Worm (Caenorhabditis elegans) whole organism, mixed stage, embryonic: ENCODE results near the gene T02G5.7.

ENCODE experiments used
- M03D4.4 ChIP-seq: sonication (generic microtip); optimal IDR thresholded peaks from 2 replicates; lab custom pipeline; 2017; ENCODE audit warnings: mild to moderate bottlenecking, missing genetic modification characterization, missing compliant biosample characterization
- bed-3 ChIP-seq: fragments of 200-800 bp; sonication (Bioruptor generic); optimal IDR thresholded peaks from 3 replicates; lab custom pipeline; 2018; ENCODE audit warnings: mild to moderate bottlenecking, missing genetic modification characterization, moderate library complexity, missing compliant biosample characterization
- blmp-1 ChIP-seq: fragments of 150-350 bp; optimal IDR thresholded peaks from 2 replicates; lab custom pipeline; 2014; ENCODE audit warnings: missing biosample characterization, missing genetic modification characterization
- ceh-39 ChIP-seq: fragments of 150-350 bp; optimal IDR thresholded peaks from 2 replicates; lab custom pipeline; 2014; ENCODE audit warnings: missing biosample characterization, missing genetic modification characterization
- ceh-43 ChIP-seq: fragments of 200-800 bp; sonication (Bioruptor generic); optimal IDR thresholded peaks from 2 replicates; lab custom pipeline; 2018; ENCODE audit warnings: mild to moderate bottlenecking, missing genetic modification characterization, moderate library complexity, missing compliant biosample characterization
- ceh-83 ChIP-seq: fragments of 200-800 bp; sonication (Bioruptor generic); optimal IDR thresholded peaks from 2 replicates; lab custom pipeline; 2018; ENCODE audit warnings: mild to moderate bottlenecking, missing genetic modification characterization, missing compliant biosample characterization
- ces-1 ChIP-seq: fragments of 150-350 bp; optimal IDR thresholded peaks from 2 replicates; lab custom pipeline; 2014; ENCODE audit warnings: missing biosample characterization, missing genetic modification reagents, missing genetic modification characterization
- cnd-1 ChIP-seq: fragments of 200-800 bp; sonication (Bioruptor generic); optimal IDR thresholded peaks from 2 replicates; lab custom pipeline; 2018; ENCODE audit warnings: mild to moderate bottlenecking, missing genetic modification characterization, missing compliant biosample characterization
- drap-1 ChIP-seq: fragments of 200-800 bp; sonication (Bioruptor generic); optimal IDR thresholded peaks from 3 replicates; lab custom pipeline; 2018; ENCODE audit warnings: mild to moderate bottlenecking, missing genetic modification characterization, missing compliant biosample characterization
- elt-1 ChIP-seq: sonication (generic microtip); optimal IDR thresholded peaks from 2 replicates; lab custom pipeline; 2017; ENCODE audit warnings: missing genetic modification characterization, mild to moderate bottlenecking, missing compliant biosample characterization, antibody characterized with exemption, moderate library complexity, borderline replicate concordance; ENCODE audit not compliant: insufficient read depth
- elt-3 ChIP-seq: fragments of 150-350 bp; optimal IDR thresholded peaks from 2 replicates; lab custom pipeline; 2014; ENCODE audit warnings: missing biosample characterization, missing genetic modification characterization
- flh-1 ChIP-seq: fragments of 200-800 bp; sonication (Bioruptor generic); optimal IDR thresholded peaks from 2 replicates; lab custom pipeline; 2018; ENCODE audit warnings: mild to moderate bottlenecking, missing genetic modification characterization, moderate library complexity, missing compliant biosample characterization
- ham-2 ChIP-seq: fragments of 200-800 bp; sonication (Bioruptor generic); optimal IDR thresholded peaks from 2 replicates; lab custom pipeline; 2018; ENCODE audit warnings: mild to moderate bottlenecking, missing genetic modification characterization, missing compliant biosample characterization
- hlh-1 ChIP-seq: fragments of 150-350 bp; optimal IDR thresholded peaks from 2 replicates; lab custom pipeline; 2014; ENCODE audit warnings: missing biosample characterization, missing genetic modification reagents, missing genetic modification characterization
- lin-13 ChIP-seq: fragments of 150-350 bp; optimal IDR thresholded peaks from 2 replicates; lab custom pipeline; 2014; ENCODE audit warnings: missing biosample characterization, missing genetic modification characterization
- lin-32 ChIP-seq: fragments of 200-800 bp; sonication (Bioruptor generic); optimal IDR thresholded peaks from 2 replicates; lab custom pipeline; 2018; ENCODE audit warnings: mild to moderate bottlenecking, missing genetic modification characterization, missing compliant biosample characterization
- lsy-2 ChIP-seq: fragments of 150-350 bp; optimal IDR thresholded peaks from 2 replicates; lab custom pipeline; 2014; ENCODE audit warnings: missing biosample characterization, missing genetic modification characterization
- mab-5 ChIP-seq: fragments of 150-350 bp; optimal IDR thresholded peaks from 2 replicates; lab custom pipeline; 2014; ENCODE audit warnings: missing biosample characterization, missing genetic modification characterization
- mep-1 ChIP-seq: fragments of 150-350 bp; optimal IDR thresholded peaks from 2 replicates; lab custom pipeline; 2017; ENCODE audit warnings: missing biosample characterization, missing genetic modification reagents, missing genetic modification characterization, inconsistent platforms
- mls-2 ChIP-seq: sonication (generic microtip); optimal IDR thresholded peaks from 2 replicates; lab custom pipeline; 2016; ENCODE audit warnings: mild to moderate bottlenecking, missing genetic modification characterization, moderate library complexity, missing compliant biosample characterization
- nhr-12 ChIP-seq: fragments of 150-350 bp; optimal IDR thresholded peaks from 2 replicates; lab custom pipeline; 2014; ENCODE audit warnings: missing biosample characterization, missing genetic modification characterization
- nhr-2 ChIP-seq: fragments of 150-350 bp; optimal IDR thresholded peaks from 2 replicates; lab custom pipeline; 2014; ENCODE audit warnings: missing biosample characterization, missing genetic modification characterization
- nhr-237 ChIP-seq: fragments of 150-350 bp; optimal IDR thresholded peaks from 2 replicates; lab custom pipeline; 2014; ENCODE audit warnings: missing biosample characterization, missing genetic modification characterization
- nhr-28 ChIP-seq: fragments of 150-350 bp; optimal IDR thresholded peaks from 2 replicates; lab custom pipeline; 2014; ENCODE audit warnings: missing biosample characterization, missing genetic modification characterization
- nhr-76 ChIP-seq: sonication (generic microtip); optimal IDR thresholded peaks from 2 replicates; lab custom pipeline; 2017; ENCODE audit warnings: missing biosample characterization, missing genetic modification characterization
- pha-4 ChIP-seq: fragments of 150-350 bp; optimal IDR thresholded peaks from 2 replicates; lab custom pipeline; 2018; ENCODE audit warnings: missing biosample characterization, missing genetic modification reagents, missing genetic modification characterization
- sem-2 ChIP-seq: fragments of 200-800 bp; sonication (Bioruptor generic); optimal IDR thresholded peaks from 2 replicates; lab custom pipeline; 2018; ENCODE audit warnings: mild to moderate bottlenecking, missing genetic modification characterization, missing compliant biosample characterization
- snpc-4 ChIP-seq: fragments of 150-350 bp; optimal IDR thresholded peaks from 2 replicates; lab custom pipeline; 2014; ENCODE audit warnings: missing biosample characterization, missing genetic modification characterization
- sptf-1 ChIP-seq: sonication (generic microtip); optimal IDR thresholded peaks from 2 replicates; lab custom pipeline; 2017; ENCODE audit warnings: mild to moderate bottlenecking, missing genetic modification characterization, moderate library complexity, missing compliant biosample characterization
- tbx-8 ChIP-seq: fragments of 200-800 bp; sonication (Bioruptor generic); optimal IDR thresholded peaks from 2 replicates; lab custom pipeline; 2018; ENCODE audit warnings: mild to moderate bottlenecking, missing genetic modification characterization, moderate library complexity, missing compliant biosample characterization
- unc-120 ChIP-seq: sonication (generic microtip); optimal IDR thresholded peaks from 2 replicates; lab custom pipeline; 2017; ENCODE audit warnings: missing genetic modification characterization, missing compliant biosample characterization; ENCODE audit not compliant: poor library complexity, severe bottlenecking
- unc-39 ChIP-seq: fragments of 150-350 bp; optimal IDR thresholded peaks from 2 replicates; lab custom pipeline; 2014; ENCODE audit warnings: missing biosample characterization, missing genetic modification characterization
- unc-62 ChIP-seq: fragments of 150-350 bp; optimal IDR thresholded peaks from 2 replicates; lab custom pipeline; 2014; ENCODE audit warnings: missing biosample characterization, missing genetic modification reagents, missing genetic modification characterization
- zip-8 ChIP-seq: fragments of 150-350 bp; optimal IDR thresholded peaks from 2 replicates; lab custom pipeline; 2014; ENCODE audit warnings: missing biosample characterization, missing genetic modification characterization
- ztf-11 ChIP-seq: fragments of 150-350 bp; optimal IDR thresholded peaks from 2 replicates; lab custom pipeline; 2014; ENCODE audit warnings: missing biosample characterization, missing genetic modification characterization

Gene T02G5.7

ce11 chrII:7050021-7050722, 25.2 kb upstream of the T02G5.7 start, which contains the start of the genes tcer-1 and ZK1127.5:
Gene tcer-1, minus strand, starts transcription at chrII:7050071.
Gene ZK1127.5, plus strand, starts transcription at chrII:7050672.
- TF ChIP-seq bed-3 (GFP tag; lab: Kevin White, UChicago): no peak
- TF ChIP-seq sptf-1 (tag; lab: Kevin White, UChicago): no peak
- peak; percentile 75 for TF ChIP-seq mep-1 (tag; lab: Kevin White, UChicago)
- TF ChIP-seq ces-1: no peak
- TF ChIP-seq nhr-2 (tag; lab: Kevin White, UChicago): no peak
- no peak for TF ChIP-seq ztf-11 (tag; lab: Kevin White, UChicago)
- TF ChIP-seq unc-62 (GFP tag; lab: Kevin White, UChicago): no peak
- TF ChIP-seq ceh-83: no peak
- peak; percentile 45 for TF ChIP-seq ceh-39 (tag; lab: Kevin White, UChicago)
- TF ChIP-seq cnd-1 (tag; lab: Kevin White, UChicago): no peak
- no peak for TF ChIP-seq blmp-1
- TF ChIP-seq tbx-8 (GFP tag; lab: Kevin White, UChicago): no peak
- TF ChIP-seq lin-32 (GFP tag; lab: Kevin White, UChicago): no peak
- no peak for TF ChIP-seq mls-2 (tag; lab: Kevin White, UChicago)
- no peak for TF ChIP-seq nhr-12 (tag; lab: Kevin White, UChicago)
- TF ChIP-seq hlh-1: no peak
- peak; percentile 68 for TF ChIP-seq lsy-2 (tag; lab: Kevin White, UChicago)
- TF ChIP-seq nhr-76: no peak
- no peak for TF ChIP-seq elt-3
- peak; percentile 29 for TF ChIP-seq lin-13 (tag; lab: Kevin White, UChicago)
- no peak for TF ChIP-seq unc-120 (tag; lab: Kevin White, UChicago)
- no peak for TF ChIP-seq snpc-4 (tag; lab: Kevin White, UChicago)
- TF ChIP-seq sem-2 (GFP tag; lab: Kevin White, UChicago): no peak
- TF ChIP-seq pha-4 (tag; lab: Kevin White, UChicago): peak; percentile 14
- no peak for TF ChIP-seq M03D4.4 (tag; lab: Kevin White, UChicago)
- TF ChIP-seq elt-1 (tag; lab: Kevin White, UChicago): no peak
- TF ChIP-seq nhr-237: peak; percentile 54
- no peak for TF ChIP-seq nhr-28 (tag; lab: Kevin White, UChicago)
- no peak for TF ChIP-seq ham-2 (GFP tag; lab: Kevin White, UChicago)
- no peak for TF ChIP-seq drap-1
- no peak for TF ChIP-seq ceh-43 (GFP tag; lab: Kevin White, UChicago)
- no peak for TF ChIP-seq unc-39
- no peak for TF ChIP-seq zip-8
- no peak for TF ChIP-seq mab-5 (tag; lab: Kevin White, UChicago)
- no peak for TF ChIP-seq flh-1

- TF ChIP-seq elt-3: no peak
- TF ChIP-seq unc-39: no peak
- TF ChIP-seq pha-4 (tag; lab: Kevin White, UChicago): no peak
- TF ChIP-seq ceh-83: no peak
- no peak for TF ChIP-seq bed-3 (GFP tag; lab: Kevin White, UChicago)
- TF ChIP-seq sptf-1 (tag; lab: Kevin White, UChicago): no peak
- no peak for TF ChIP-seq nhr-76
- TF ChIP-seq ceh-43 (GFP tag; lab: Kevin White, UChicago): no peak
- TF ChIP-seq mep-1 (tag; lab: Kevin White, UChicago): no peak
- no peak for TF ChIP-seq unc-62 (GFP tag; lab: Kevin White, UChicago)
- no peak for TF ChIP-seq unc-120 (tag; lab: Kevin White, UChicago)
Measured at ce11 chrII:7051778-7052177, 23.6 kb upstream of the T02G5.7 start, which contains the start of gene ZK1127.12. Gene ZK1127.12, plus strand, starts transcription at chrII:7052078.

- TF ChIP-seq unc-62 (GFP tag; lab: Kevin White, UChicago) (no peak), hlh-1 (no peak), ceh-43 (GFP tag; lab: Kevin White, UChicago) (no peak), mab-5 (tag; lab: Kevin White, UChicago) (no peak), lsy-2 (tag; lab: Kevin White, UChicago) (no peak), snpc-4 (tag; lab: Kevin White, UChicago) (no peak)
- TF ChIP-seq, all 35 proteins: peak for 0
Measured at ce11 chrII:7053001-7053400, 22.4 kb upstream of the T02G5.7 start, which contains the start of gene ZK1127.13. Gene ZK1127.13, plus strand, starts transcription at chrII:7053301.
